Fruit fly (Drosophila melanogaster) whole organism, embryonic: ENCODE measurements around the gene Ktch.

ENCODE experiments used
- Ada2b ChIP-seq: fragments of 200-800 bp; sonication (Bioruptor generic); IDR thresholded peaks from 2 replicates; pipeline ENCODE4 v1.3.6; 2022; ENCODE audit warnings: missing biosample characterization, missing genetic modification characterization
- Adf1 ChIP-seq: fragments of 200-800 bp; sonication (Bioruptor generic); IDR thresholded peaks from 2 replicates; pipeline ENCODE4 v1.3.6; 2022; ENCODE audit warnings: missing biosample characterization, missing genetic modification characterization
- Bteb2 ChIP-seq: fragments of 200-800 bp; sonication (Bioruptor generic); optimal IDR thresholded peaks from 2 replicates; lab custom pipeline; 2016; ENCODE audit warnings: missing biosample characterization, missing genetic modification characterization
- C15 ChIP-seq: fragments of 200-800 bp; sonication (Bioruptor generic); IDR thresholded peaks from 3 replicates; pipeline ENCODE4 v1.3.6; 2022; ENCODE audit warnings: missing biosample characterization, missing genetic modification characterization
- CG10321 ChIP-seq: fragments of 200-800 bp; sonication (Bioruptor generic); IDR thresholded peaks from 2 replicates; pipeline ENCODE4 v1.3.6; 2022; ENCODE audit warnings: missing biosample characterization, missing genetic modification characterization
- CG10462 ChIP-seq: fragments of 200-800 bp; sonication (Bioruptor generic); optimal IDR thresholded peaks from 2 replicates; lab custom pipeline; 2016; ENCODE audit warnings: missing biosample characterization, missing genetic modification characterization
- CG11398 ChIP-seq: fragments of 200-800 bp; sonication (Bioruptor generic); optimal IDR thresholded peaks from 2 replicates; lab custom pipeline; 2016; ENCODE audit warnings: missing biosample characterization, missing genetic modification characterization
- CG14050 ChIP-seq: fragments of 200-800 bp; sonication (Bioruptor generic); IDR thresholded peaks from 3 replicates; pipeline ENCODE4 v1.3.6; 2022; ENCODE audit warnings: missing biosample characterization, missing genetic modification characterization
- CG14710 ChIP-seq: fragments of 200-800 bp; sonication (Bioruptor generic); optimal IDR thresholded peaks from 3 replicates; lab custom pipeline; 2019; ENCODE audit warnings: missing biosample characterization, mild to moderate bottlenecking, missing genetic modification characterization, moderate library complexity
- CG14860 ChIP-seq: fragments of 200-800 bp; sonication (Bioruptor generic); IDR thresholded peaks from 3 replicates; pipeline ENCODE4 v1.3.6; 2022; ENCODE audit warnings: missing biosample characterization, missing genetic modification characterization; ENCODE audit not compliant: partially characterized antibody
- CG15011 ChIP-seq: fragments of 200-800 bp; sonication (Bioruptor generic); optimal IDR thresholded peaks from 3 replicates; lab custom pipeline; 2018; ENCODE audit warnings: missing biosample characterization, mild to moderate bottlenecking, missing genetic modification characterization
- CG15514 ChIP-seq: fragments of 200-800 bp; sonication (Bioruptor generic); optimal IDR thresholded peaks from 3 replicates; lab custom pipeline; 2017; ENCODE audit warnings: missing biosample characterization, missing genetic modification characterization, mild to moderate bottlenecking, moderate library complexity, missing genetic modification reagents
- CG17568 ChIP-seq: fragments of 200-800 bp; sonication (Bioruptor generic); optimal IDR thresholded peaks from 2 replicates; lab custom pipeline; 2018; ENCODE audit warnings: missing biosample characterization, mild to moderate bottlenecking, missing genetic modification characterization, moderate library complexity
- CG18262 ChIP-seq: fragments of 200-800 bp; optimal IDR thresholded peaks from 3 replicates; lab custom pipeline; 2019; ENCODE audit warnings: missing biosample characterization, mild to moderate bottlenecking, missing genetic modification characterization, moderate library complexity
- CG32772 ChIP-seq: fragments of 200-800 bp; sonication (Bioruptor generic); IDR thresholded peaks from 2 replicates; pipeline ENCODE4 v1.3.6; 2022; ENCODE audit warnings: missing biosample characterization, missing genetic modification characterization
- CG5180 ChIP-seq: fragments of 200-800 bp; sonication (Bioruptor generic); optimal IDR thresholded peaks from 3 replicates; lab custom pipeline; 2017; ENCODE audit warnings: missing biosample characterization, missing genetic modification characterization, mild to moderate bottlenecking, moderate library complexity, missing genetic modification reagents
- CG6791 ChIP-seq: fragments of 200-800 bp; sonication (Bioruptor generic); IDR thresholded peaks from 3 replicates; pipeline ENCODE4 v1.3.6; 2022; ENCODE audit warnings: missing biosample characterization, missing genetic modification characterization; ENCODE audit not compliant: partially characterized antibody
- CG6854 ChIP-seq: fragments of 200-800 bp; sonication (Bioruptor generic); optimal IDR thresholded peaks from 3 replicates; lab custom pipeline; 2017; ENCODE audit warnings: missing biosample characterization, mild to moderate bottlenecking, missing genetic modification characterization
- CG8281 ChIP-seq: fragments of 200-800 bp; sonication (Bioruptor generic); optimal IDR thresholded peaks from 2 replicates; lab custom pipeline; 2018; ENCODE audit warnings: missing biosample characterization, mild to moderate bottlenecking, missing genetic modification characterization, moderate library complexity
- CTCF ChIP-seq: fragments of 200-800 bp; sonication (Bioruptor generic); optimal IDR thresholded peaks from 2 replicates; lab custom pipeline; 2017; ENCODE audit warnings: missing biosample characterization, mild to moderate bottlenecking, missing genetic modification characterization, moderate library complexity
- CrebB ChIP-seq: fragments of 200-800 bp; sonication (Bioruptor generic); optimal IDR thresholded peaks from 3 replicates; lab custom pipeline; 2018; ENCODE audit warnings: missing biosample characterization, mild to moderate bottlenecking, missing genetic modification characterization
- Dbx ChIP-seq: fragments of 200-800 bp; sonication (Bioruptor generic); IDR thresholded peaks from 3 replicates; pipeline ENCODE4 v1.3.6; 2022; ENCODE audit warnings: missing biosample characterization, missing genetic modification characterization
- Elba2 ChIP-seq: fragments of 200-800 bp; sonication (Bioruptor generic); optimal IDR thresholded peaks from 3 replicates; lab custom pipeline; 2016; ENCODE audit warnings: missing biosample characterization, missing genetic modification characterization
- Fer1 ChIP-seq: fragments of 200-800 bp; sonication (Bioruptor generic); optimal IDR thresholded peaks from 2 replicates; lab custom pipeline; 2017; ENCODE audit warnings: missing biosample characterization, mild to moderate bottlenecking, missing genetic modification characterization
- H15 ChIP-seq: fragments of 200-800 bp; sonication (Bioruptor generic); IDR thresholded peaks from 3 replicates; pipeline ENCODE4 v1.3.6; 2022; ENCODE audit warnings: missing biosample characterization, missing genetic modification characterization
- Hand ChIP-seq: fragments of 200-800 bp; sonication (Bioruptor generic); optimal IDR thresholded peaks from 2 replicates; lab custom pipeline; 2017; ENCODE audit warnings: mild to moderate bottlenecking, missing biosample characterization, missing genetic modification reagents, missing genetic modification characterization
- Lhr ChIP-seq: fragments of 200-800 bp; sonication (Bioruptor generic); optimal IDR thresholded peaks from 3 replicates; lab custom pipeline; 2017; ENCODE audit warnings: mild to moderate bottlenecking, missing biosample characterization, missing genetic modification reagents, missing genetic modification characterization
- Med ChIP-seq: fragments of 200-800 bp; sonication (Bioruptor generic); peaks from one replicate; lab custom pipeline; 2016; ENCODE audit warnings: missing biosample characterization, missing genetic modification characterization, mild to moderate bottlenecking, inconsistent platforms, moderate library complexity
- NFAT ChIP-seq: fragments of 200-800 bp; sonication (Bioruptor generic); IDR thresholded peaks from 2 replicates; pipeline ENCODE4 v1.3.6; 2022; ENCODE audit warnings: missing biosample characterization, missing genetic modification characterization
- Nf-YC ChIP-seq: fragments of 200-800 bp; optimal IDR thresholded peaks from 3 replicates; lab custom pipeline; 2019; ENCODE audit warnings: missing biosample characterization, mild to moderate bottlenecking, missing genetic modification characterization, moderate library complexity
- NfI ChIP-seq: fragments of 200-800 bp; sonication (Bioruptor generic); optimal IDR thresholded peaks from 3 replicates; lab custom pipeline; 2018; ENCODE audit warnings: missing biosample characterization, mild to moderate bottlenecking, missing genetic modification characterization, moderate library complexity
- Poxn ChIP-seq: fragments of 200-800 bp; sonication (Bioruptor generic); IDR thresholded peaks from 2 replicates; pipeline ENCODE4 v1.3.6; 2022; ENCODE audit warnings: missing biosample characterization, missing genetic modification characterization
- Six4 ChIP-seq: fragments of 200-800 bp; sonication (Bioruptor generic); optimal IDR thresholded peaks from 2 replicates; lab custom pipeline; 2016; ENCODE audit warnings: missing biosample characterization, missing genetic modification characterization
- Sox102F ChIP-seq: fragments of 200-800 bp; sonication (Bioruptor generic); optimal IDR thresholded peaks from 2 replicates; lab custom pipeline; 2018; ENCODE audit warnings: missing biosample characterization, mild to moderate bottlenecking, missing genetic modification characterization, moderate library complexity
- az2 ChIP-seq: fragments of 200-800 bp; sonication (Bioruptor generic); optimal IDR thresholded peaks from 3 replicates; lab custom pipeline; 2016; ENCODE audit warnings: missing biosample characterization, missing genetic modification characterization
- bcd ChIP-seq: fragments of 200-800 bp; sonication (Bioruptor generic); optimal IDR thresholded peaks from 2 replicates; lab custom pipeline; 2017; ENCODE audit warnings: missing biosample characterization, mild to moderate bottlenecking, missing genetic modification characterization
- bowl ChIP-seq: fragments of 200-800 bp; sonication (Bioruptor generic); IDR thresholded peaks from 2 replicates; pipeline ENCODE4 v1.3.6; 2022; ENCODE audit warnings: missing biosample characterization, missing genetic modification characterization
- caup ChIP-seq: fragments of 200-800 bp; sonication (Bioruptor generic); optimal IDR thresholded peaks from 3 replicates; lab custom pipeline; 2017; ENCODE audit warnings: missing biosample characterization, mild to moderate bottlenecking, missing genetic modification characterization, moderate library complexity; ENCODE audit not compliant: severe bottlenecking
- ci ChIP-seq: fragments of 200-800 bp; sonication (Bioruptor generic); IDR thresholded peaks from 3 replicates; pipeline ENCODE4 v1.3.6; 2022; ENCODE audit warnings: missing biosample characterization, missing genetic modification characterization
- corto ChIP-seq: fragments of 200-800 bp; sonication (Bioruptor generic); optimal IDR thresholded peaks from 2 replicates; lab custom pipeline; 2016; ENCODE audit warnings: missing biosample characterization, mild to moderate bottlenecking, missing genetic modification characterization, moderate library complexity
- ems ChIP-seq: fragments of 200-800 bp; sonication (Bioruptor generic); optimal IDR thresholded peaks from 3 replicates; lab custom pipeline; 2016; ENCODE audit warnings: missing biosample characterization, missing genetic modification characterization
- eve ChIP-seq, 2 experiments: fragments of >200 bp; optimal IDR thresholded peaks; 2 replicates each; lab custom pipeline; 2017; ENCODE audit warnings: missing biosample characterization in 2 of 2, missing genetic modification characterization in 2 of 2
- lov ChIP-seq, 2 experiments: fragments of 200-800 bp in 1 of 2; fragments of >200 bp in 1 of 2; sonication (Bioruptor generic) in 1 of 2; IDR thresholded peaks in 1 of 2; optimal IDR thresholded peaks in 1 of 2; 2 replicates in 1 of 2; 3 replicates in 1 of 2; pipeline versions ENCODE4 v1.3.6 to Lab custom; 2017 to 2022; ENCODE audit warnings: missing biosample characterization in 1 of 2, missing genetic modification characterization in 1 of 2
- nerfin-1 ChIP-seq: fragments of 200-800 bp; sonication (Bioruptor generic); optimal IDR thresholded peaks from 3 replicates; lab custom pipeline; 2019; ENCODE audit warnings: missing biosample characterization, mild to moderate bottlenecking, missing genetic modification characterization, moderate library complexity
- repo ChIP-seq: fragments of 200-800 bp; sonication (Bioruptor generic); optimal IDR thresholded peaks from 2 replicates; lab custom pipeline; 2016; ENCODE audit warnings: missing biosample characterization, missing genetic modification characterization
- sens ChIP-seq: fragments of 200-800 bp; sonication (Bioruptor generic); peaks from one replicate; lab custom pipeline; 2016; ENCODE audit warnings: missing biosample characterization, missing genetic modification characterization
- slou ChIP-seq: fragments of 200-800 bp; sonication (Bioruptor generic); optimal IDR thresholded peaks from 3 replicates; lab custom pipeline; 2016; ENCODE audit warnings: missing biosample characterization, missing genetic modification characterization
- sug ChIP-seq: fragments of 200-800 bp; optimal IDR thresholded peaks from 2 replicates; lab custom pipeline; 2019; ENCODE audit warnings: missing biosample characterization, mild to moderate bottlenecking, missing genetic modification characterization, moderate library complexity
- tll ChIP-seq, 2 experiments: fragments of 200-800 bp in 1 of 2; fragments of >200 bp in 1 of 2; sonication (Bioruptor generic) in 1 of 2; optimal IDR thresholded peaks; 2 replicates each; lab custom pipeline; 2017 to 2019; ENCODE audit warnings: missing biosample characterization in 2 of 2, missing genetic modification characterization in 2 of 2, mild to moderate bottlenecking in 1 of 2, moderate library complexity in 1 of 2
- unpg ChIP-seq: fragments of 200-800 bp; sonication (Bioruptor generic); optimal IDR thresholded peaks from 3 replicates; lab custom pipeline; 2018; ENCODE audit warnings: missing biosample characterization, mild to moderate bottlenecking, missing genetic modification characterization, moderate library complexity
- usp ChIP-seq: fragments of >200 bp; optimal IDR thresholded peaks from 2 replicates; lab custom pipeline; 2017; ENCODE audit warnings: missing biosample characterization, missing genetic modification characterization

Gene Ktch

DNA sequence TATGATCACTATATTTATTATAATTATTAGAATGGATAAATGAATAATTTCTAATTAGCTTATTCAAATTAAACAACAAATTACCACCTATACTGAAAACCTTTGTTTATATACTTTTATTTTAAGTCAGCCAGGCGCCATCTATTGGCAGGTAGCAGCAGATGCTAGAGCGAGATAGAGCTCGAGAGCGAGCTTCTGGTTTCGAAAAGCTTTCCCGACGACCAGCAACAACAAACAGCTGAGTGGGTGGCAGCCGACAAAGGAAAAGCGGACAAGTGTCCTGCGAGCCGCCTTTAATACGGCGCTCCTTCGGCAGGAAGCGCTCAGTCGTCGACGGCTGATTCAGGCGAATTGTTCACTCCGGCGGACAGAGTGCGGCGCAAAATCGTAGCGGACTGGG, 3.6 kb upstream of the Ktch start, which contains the start of gene Gycbeta100B (continued):
- no peak for TF ChIP-seq usp (GFP tag; lab: Kevin White, UChicago)
- peak; percentile 70 for TF ChIP-seq NfI (GFP tag; lab: Kevin White, UChicago)
- 0 out of 2 replicates have a peak, but pooled peaks have one; percentile 18 for TF ChIP-seq bowl (GFP tag; lab: Robert Waterston, UW)
- TF ChIP-seq Ada2b (GFP tag; lab: Robert Waterston, UW) = no peak
- no peak for TF ChIP-seq Poxn (GFP tag; lab: Robert Waterston, UW)
- peak; percentile 3 for TF ChIP-seq CG5180 (GFP tag; lab: Kevin White, UChicago)
- no peak for TF ChIP-seq corto
- 0 out of 3 replicates have a peak, but pooled peaks have one; percentile 53 for TF ChIP-seq Dbx (GFP tag; lab: Robert Waterston, UW)
- peak; percentile 76 for TF ChIP-seq caup (GFP tag; lab: Kevin White, UChicago)
- TF ChIP-seq CG8281 (tag; lab: Kevin White, UChicago) = no peak
- peak; percentile 19 for TF ChIP-seq Hand (GFP tag; lab: Kevin White, UChicago)
- TF ChIP-seq lov (optimal IDR thresholded peaks at IDR 0.05; lab: Kevin White, UChicago) = no peak
- no peak for TF ChIP-seq lov (GFP tag; IDR thresholded peaks at IDR 0.05; lab: Robert Waterston, UW)
- 0 out of 2 replicates have a peak, but pooled peaks have one; percentile 32 for TF ChIP-seq Adf1
- no peak for TF ChIP-seq CG11398 (GFP tag; lab: Kevin White, UChicago)
- TF ChIP-seq slou (GFP tag; lab: Kevin White, UChicago) = no peak
- TF ChIP-seq sug (tag; lab: Kevin White, UChicago) = peak; percentile 20
- TF ChIP-seq CG32772 (GFP tag; lab: Robert Waterston, UW) = no peak
- no peak for TF ChIP-seq Lhr (GFP tag; lab: Kevin White, UChicago)
- TF ChIP-seq Nf-YC = peak; percentile 19
- no peak for TF ChIP-seq CG14860
- TF ChIP-seq ems (GFP tag; lab: Kevin White, UChicago) = peak; percentile 33
- peak; percentile 80 for TF ChIP-seq ci (GFP tag; lab: Robert Waterston, UW)
- TF ChIP-seq CTCF (GFP tag; lab: Kevin White, UChicago) = peak; percentile 92
- peak; percentile 66 for TF ChIP-seq CG6854 (GFP tag; lab: Kevin White, UChicago)
- TF ChIP-seq unpg (GFP tag; lab: Kevin White, UChicago) = peak; percentile 42
- TF ChIP-seq nerfin-1 = no peak
- TF ChIP-seq az2 (GFP tag; lab: Kevin White, UChicago) = peak; percentile 18
- TF ChIP-seq Fer1 (GFP tag; lab: Kevin White, UChicago) = peak; percentile 76
- peak; percentile 12 for TF ChIP-seq Sox102F (GFP tag; lab: Kevin White, UChicago)
- peak; percentile 15 for TF ChIP-seq CG17568 (GFP tag; lab: Kevin White, UChicago)
- TF ChIP-seq CG18262 (tag; lab: Kevin White, UChicago) = no peak
- TF ChIP-seq Med (GFP tag; lab: Kevin White, UChicago) = peak; percentile 96
- no peak for TF ChIP-seq CG10321 (GFP tag; lab: Robert Waterston, UW)
- TF ChIP-seq eve (GFP tag; optimal IDR thresholded peaks at IDR 0.05; lab: Kevin White, UChicago) = no peak
- no peak for TF ChIP-seq CrebB
- TF ChIP-seq CG6791 (GFP tag; lab: Robert Waterston, UW) = no peak
- TF ChIP-seq CG14050 = 0 out of 3 replicates have a peak, but pooled peaks have one; percentile 9
- peak; percentile 67 for TF ChIP-seq CG15514 (GFP tag; lab: Kevin White, UChicago)
- peak; percentile 28 for TF ChIP-seq bcd (GFP tag; lab: Kevin White, UChicago)
- peak; percentile 73 for TF ChIP-seq sens (GFP tag; lab: Kevin White, UChicago)
- 0 out of 2 replicates have a peak, but pooled peaks have one; percentile 5 for TF ChIP-seq NFAT (GFP tag; lab: Robert Waterston, UW)
- peak; percentile 11; the same call in 1 of the 3 replicates for TF ChIP-seq H15 (GFP tag; lab: Robert Waterston, UW)
- TF ChIP-seq Elba2 (GFP tag; lab: Kevin White, UChicago) = no peak
- no peak for TF ChIP-seq CG14710
- no peak for TF ChIP-seq repo (GFP tag; lab: Kevin White, UChicago)
- TF ChIP-seq Six4 (GFP tag; lab: Kevin White, UChicago) = peak; percentile 45
- no peak for TF ChIP-seq tll (GFP tag; optimal IDR thresholded peaks at IDR 0.05; lab: Kevin White, UChicago)
- no peak for TF ChIP-seq Bteb2
- TF ChIP-seq C15 = no peak
- no peak for TF ChIP-seq CG15011 (GFP tag; lab: Kevin White, UChicago)
- TF ChIP-seq CG10462 (GFP tag; lab: Kevin White, UChicago) = no peak
